Fruit fly (Drosophila melanogaster): Measurements from ENCODE around the gene spen.

The spen gene

dm6 chr2L:128977-129941 lies 29.6 kb upstream of the spen start (continued):
- peak; percentile 10 for TF ChIP-seq CG11723 (GFP tag; optimal IDR thresholded peaks at IDR 0.05)
- TF ChIP-seq ash1 (GFP tag; optimal IDR thresholded peaks at IDR 0.05): peak; percentile 33
- TF ChIP-seq pfk (GFP tag; optimal IDR thresholded peaks at IDR 0.05): peak; percentile 57
- TF ChIP-seq Vsx1 (GFP tag; optimal IDR thresholded peaks at IDR 0.05): peak; percentile 25
- peak; percentile 34 for TF ChIP-seq CG12155 (GFP tag; optimal IDR thresholded peaks at IDR 0.05)
- peak; percentile 73 for TF ChIP-seq Fer1 (GFP tag; optimal IDR thresholded peaks at IDR 0.05)
- no peak for TF ChIP-seq CG10274 (GFP tag; optimal IDR thresholded peaks at IDR 0.05)
- peak; percentile 50; the same call in 1 of the 3 replicates for TF ChIP-seq CG34224 (GFP tag; IDR thresholded peaks at IDR 0.05; ENCODE audit: partially characterized antibody)
- TF ChIP-seq MESR4 (GFP tag; optimal IDR thresholded peaks at IDR 0.05): peak; percentile 13
- no peak for TF ChIP-seq jigr1 (GFP tag; IDR thresholded peaks at IDR 0.05)
- TF ChIP-seq MBD-R2 (GFP tag; IDR thresholded peaks at IDR 0.05): no peak
- no peak for TF ChIP-seq hkb (optimal IDR thresholded peaks at IDR 0.05)
- TF ChIP-seq hkb (GFP tag; IDR thresholded peaks at IDR 0.05): peak; percentile 42; the same call in 1 of the 2 replicates
- TF ChIP-seq vfl (GFP tag; optimal IDR thresholded peaks at IDR 0.05): peak; percentile 14
- TF ChIP-seq bsh (GFP tag; optimal IDR thresholded peaks at IDR 0.05): peak in 1 of 2 experiments; percentile 3
- peak; percentile 95 for TF ChIP-seq NFAT (GFP tag; IDR thresholded peaks at IDR 0.05)
- TF ChIP-seq Dip2 (GFP tag; IDR thresholded peaks at IDR 0.05): no peak
- TF ChIP-seq cad (GFP tag; optimal IDR thresholded peaks at IDR 0.05): no peak
- no peak for TF ChIP-seq repo (GFP tag; optimal IDR thresholded peaks at IDR 0.05)
- TF ChIP-seq sens (GFP tag): peak; percentile 78
- TF ChIP-seq CG7271 (tag; optimal IDR thresholded peaks at IDR 0.05): no peak
- TF ChIP-seq run (tag; optimal IDR thresholded peaks at IDR 0.05): peak; percentile 62
- TF ChIP-seq Pdp1 (GFP tag; optimal IDR thresholded peaks at IDR 0.05): peak in 1 of 2 experiments; percentile 85
- TF ChIP-seq CG2202 (tag; optimal IDR thresholded peaks at IDR 0.05): peak; percentile 42
- TF ChIP-seq CG14014 (GFP tag; IDR thresholded peaks at IDR 0.05): no peak; the same call in 1 of the 2 replicates
- no peak for TF ChIP-seq CG16815 (GFP tag; optimal IDR thresholded peaks at IDR 0.05)
- no peak for TF ChIP-seq fu2 (GFP tag; optimal IDR thresholded peaks at IDR 0.05)
- no peak for TF ChIP-seq Six4 (GFP tag; optimal IDR thresholded peaks at IDR 0.05)
- no peak for TF ChIP-seq pum (GFP tag; optimal IDR thresholded peaks at IDR 0.05)
- peak; percentile 64; the same call in 1 of the 2 replicates for TF ChIP-seq rib (GFP tag; IDR thresholded peaks at IDR 0.05)
- no peak for TF ChIP-seq CG4730 (GFP tag; IDR thresholded peaks at IDR 0.05)
- peak; percentile 60 for TF ChIP-seq CG12659 (GFP tag; optimal IDR thresholded peaks at IDR 0.05)
- peak; percentile 60 for TF ChIP-seq CG15601 (tag; optimal IDR thresholded peaks at IDR 0.05)
- TF ChIP-seq corto (GFP tag; optimal IDR thresholded peaks at IDR 0.05): peak; percentile 65
- peak; percentile 18 for TF ChIP-seq CG15269 (tag; optimal IDR thresholded peaks at IDR 0.05)
- TF ChIP-seq slou (GFP tag; optimal IDR thresholded peaks at IDR 0.05): no peak
- TF ChIP-seq nerfin-2 (GFP tag; IDR thresholded peaks at IDR 0.05; ENCODE audit: partially characterized antibody): no peak
- TF ChIP-seq GATAe (GFP tag; conservative IDR thresholded peaks at IDR 0.05): no peak; the same call in 1 of the 2 replicates
- TF ChIP-seq CkIIα-i1 (GFP tag; IDR thresholded peaks at IDR 0.05): no peak
- peak; percentile 54 for TF ChIP-seq CG3281 (GFP tag; optimal IDR thresholded peaks at IDR 0.05)
- TF ChIP-seq Dip3 (GFP tag; optimal IDR thresholded peaks at IDR 0.05): no peak
- peak; percentile 69; the same call in 2 of the 3 replicates for TF ChIP-seq Opbp (GFP tag; IDR thresholded peaks at IDR 0.05; ENCODE audit: partially characterized antibody)
- no peak for TF ChIP-seq sens-2 (GFP tag; IDR thresholded peaks at IDR 0.05)
- no peak for TF ChIP-seq usp (GFP tag; optimal IDR thresholded peaks at IDR 0.05)
- TF ChIP-seq CG31388 (GFP tag; optimal IDR thresholded peaks at IDR 0.05): no peak
- TF ChIP-seq CG11695 (GFP tag; IDR thresholded peaks at IDR 0.05): no peak
- no peak for TF ChIP-seq gsb (GFP tag; IDR thresholded peaks at IDR 0.05)
- TF ChIP-seq Bteb2 (GFP tag; optimal IDR thresholded peaks at IDR 0.05): no peak
- no peak for TF ChIP-seq CG1233 (GFP tag; optimal IDR thresholded peaks at IDR 0.05)
